Worm (Caenorhabditis elegans): ENCODE results near the gene F18A11.2.

DNA sequence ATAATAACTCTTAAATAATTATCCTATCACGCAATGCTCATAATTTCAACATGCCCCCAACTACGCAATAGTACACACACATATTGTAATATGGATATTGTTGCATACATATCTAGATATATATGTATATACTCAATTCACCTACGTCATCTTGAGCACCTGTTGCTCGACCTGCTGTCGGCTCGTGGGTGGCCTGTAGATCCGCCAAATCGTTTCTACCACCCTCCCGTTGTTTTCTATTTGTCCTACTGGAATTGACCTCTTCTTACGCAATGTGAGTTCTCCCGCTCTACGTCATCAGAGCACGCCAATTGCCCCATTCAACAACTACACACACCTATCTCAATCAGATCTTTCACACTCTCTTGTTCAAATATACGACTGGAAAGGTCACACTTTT, 45.7 kb upstream of the F18A11.2 start:
- no peak for TF ChIP-seq ama-1 (optimal IDR thresholded peaks at IDR 0.05)
- TF ChIP-seq nhr-77 (tag; optimal IDR thresholded peaks at IDR 0.05) = no peak
- TF ChIP-seq zfp-3 (GFP tag; conservative IDR thresholded peaks at IDR 0.05) = no peak
- no peak for TF ChIP-seq unc-62 (GFP tag; optimal IDR thresholded peaks at IDR 0.05 in 1 of 2)
- no peak for TF ChIP-seq unc-62 (tag; optimal IDR thresholded peaks at IDR 0.05)

All from whole organism, L4 larva.